Worm (Caenorhabditis elegans) whole organism, young adult: ENCODE measurements around the gene gem-4.

Experiments used
- B0261.1 ChIP-seq: sonication (generic microtip); optimal IDR thresholded peaks from 2 replicates; lab custom pipeline; 2016; ENCODE audit warnings: mild to moderate bottlenecking, missing genetic modification characterization, moderate library complexity, missing compliant biosample characterization
- D2030.7 ChIP-seq: fragments of 200-800 bp; sonication (Bioruptor generic); IDR thresholded peaks from 2 replicates; pipeline ENCODE4 v1.3.6; 2022; ENCODE audit warnings: missing genetic modification reagents, missing genetic modification characterization, missing compliant biosample characterization
- F23B12.7 ChIP-seq: sonication (generic microtip); optimal IDR thresholded peaks from 2 replicates; lab custom pipeline; 2017; ENCODE audit warnings: missing genetic modification characterization, mild to moderate bottlenecking, missing compliant biosample characterization, antibody characterized with exemption, moderate library complexity; ENCODE audit not compliant: insufficient read depth
- F37B4.10 ChIP-seq: fragments of 200-800 bp; sonication (Bioruptor generic); IDR thresholded peaks from 2 replicates; pipeline ENCODE4 v1.3.6; 2022; ENCODE audit warnings: missing genetic modification characterization, missing compliant biosample characterization
- F57A8.1 ChIP-seq: fragments of 200-800 bp; sonication (Bioruptor generic); optimal IDR thresholded peaks from 2 replicates; lab custom pipeline; 2018; ENCODE audit warnings: mild to moderate bottlenecking, missing genetic modification characterization, moderate library complexity, missing compliant biosample characterization
- F57C9.4 ChIP-seq: sonication (generic microtip); optimal IDR thresholded peaks from 2 replicates; lab custom pipeline; 2017; ENCODE audit warnings: mild to moderate bottlenecking, missing genetic modification characterization, missing compliant biosample characterization
- T26A5.8 ChIP-seq: sonication (generic microtip); optimal IDR thresholded peaks from 2 replicates; lab custom pipeline; 2016; ENCODE audit warnings: missing genetic modification characterization, missing compliant biosample characterization
- ama-1 ChIP-seq, 3 experiments: fragments of 150-350 bp in 1 of 3; sonication (generic microtip) in 2 of 3; optimal IDR thresholded peaks; 2 replicates each; lab custom pipeline; 2014 to 2018; ENCODE audit warnings: missing biosample characterization in 2 of 3, missing genetic modification characterization in 2 of 3, missing genetic modification reagents in 2 of 3
- aptf-3 ChIP-seq: fragments of 200-800 bp; sonication (Bioruptor generic); IDR thresholded peaks from 2 replicates; pipeline ENCODE4 v1.3.6; 2022; ENCODE audit warnings: missing genetic modification characterization, missing compliant biosample characterization
- athp-1 ChIP-seq: sonication (generic microtip); optimal IDR thresholded peaks from 2 replicates; lab custom pipeline; 2017; ENCODE audit warnings: mild to moderate bottlenecking, missing genetic modification characterization, missing compliant biosample characterization
- attf-3 ChIP-seq: fragments of 200-800 bp; sonication (Bioruptor generic); conservative IDR thresholded peaks from 2 replicates; pipeline ENCODE4 v1.3.6; 2022; ENCODE audit warnings: missing genetic modification reagents, missing genetic modification characterization, missing compliant biosample characterization
- attf-5 ChIP-seq: fragments of 200-800 bp; sonication (Bioruptor generic); optimal IDR thresholded peaks from 2 replicates; lab custom pipeline; 2018; ENCODE audit warnings: mild to moderate bottlenecking, missing genetic modification characterization, missing compliant biosample characterization
- bed-1 ChIP-seq: fragments of 200-800 bp; sonication (Bioruptor generic); IDR thresholded peaks from 2 replicates; pipeline ENCODE4 v1.3.6; 2022; ENCODE audit warnings: missing genetic modification reagents, missing genetic modification characterization, missing compliant biosample characterization
- ceh-58 ChIP-seq: fragments of 200-800 bp; sonication (Bioruptor generic); IDR thresholded peaks from 2 replicates; pipeline ENCODE4 v1.3.6; 2022; ENCODE audit warnings: missing genetic modification characterization, missing compliant biosample characterization
- ceh-79 ChIP-seq: sonication (generic microtip); optimal IDR thresholded peaks from 2 replicates; lab custom pipeline; 2017; ENCODE audit warnings: mild to moderate bottlenecking, missing genetic modification characterization, missing compliant biosample characterization
- ceh-91 ChIP-seq: fragments of 200-800 bp; sonication (Bioruptor generic); IDR thresholded peaks from 2 replicates; pipeline ENCODE4 v1.3.6; 2022; ENCODE audit warnings: missing genetic modification reagents, missing genetic modification characterization, missing compliant biosample characterization
- die-1 ChIP-seq: sonication (generic microtip); optimal IDR thresholded peaks from 2 replicates; lab custom pipeline; 2016; ENCODE audit warnings: missing genotype, mild to moderate bottlenecking, missing genetic modification characterization, missing compliant biosample characterization
- fkh-3 ChIP-seq: sonication (generic microtip); optimal IDR thresholded peaks from 2 replicates; lab custom pipeline; 2016; ENCODE audit warnings: mild to moderate bottlenecking, missing genetic modification characterization, missing compliant biosample characterization
- hlh-26 ChIP-seq: fragments of 200-800 bp; sonication (Bioruptor generic); conservative IDR thresholded peaks from 2 replicates; pipeline ENCODE4 v1.3.6; 2022; ENCODE audit warnings: missing genetic modification reagents, missing genetic modification characterization, missing compliant biosample characterization
- lin-26 ChIP-seq: fragments of 200-800 bp; sonication (Bioruptor generic); IDR thresholded peaks from 2 replicates; pipeline ENCODE4 v1.3.6; 2022; ENCODE audit warnings: missing genetic modification reagents, missing genetic modification characterization, missing compliant biosample characterization
- lir-1 ChIP-seq: fragments of 200-800 bp; sonication (Bioruptor generic); conservative IDR thresholded peaks from 2 replicates; pipeline ENCODE4 v1.3.6; 2022; ENCODE audit warnings: missing genetic modification reagents, missing genetic modification characterization, missing compliant biosample characterization
- madf-3 ChIP-seq: fragments of 200-800 bp; sonication (Bioruptor generic); IDR thresholded peaks from 2 replicates; pipeline ENCODE4 v1.3.6; 2022; ENCODE audit warnings: missing genetic modification reagents, missing genetic modification characterization, missing compliant biosample characterization
- madf-6 ChIP-seq: fragments of 200-800 bp; sonication (Bioruptor generic); IDR thresholded peaks from 2 replicates; pipeline ENCODE4 v1.3.6; 2022; ENCODE audit warnings: missing genetic modification reagents, missing genetic modification characterization, missing compliant biosample characterization
- madf-8 ChIP-seq: fragments of 200-800 bp; sonication (Bioruptor generic); conservative IDR thresholded peaks from 2 replicates; pipeline ENCODE4 v1.3.6; 2022; ENCODE audit warnings: missing genetic modification reagents, missing genetic modification characterization, missing compliant biosample characterization
- mcd-1 ChIP-seq: fragments of 200-800 bp; sonication (Bioruptor generic); IDR thresholded peaks from 2 replicates; pipeline ENCODE4 v1.3.6; 2022; ENCODE audit warnings: missing genetic modification reagents, missing genetic modification characterization, missing compliant biosample characterization
- nfyb-1 ChIP-seq: fragments of 200-800 bp; sonication (Bioruptor generic); IDR thresholded peaks from 2 replicates; pipeline ENCODE4 v1.3.6; 2022; ENCODE audit warnings: missing genetic modification reagents, missing genetic modification characterization, missing compliant biosample characterization
- nhr-27 ChIP-seq: fragments of 200-800 bp; sonication (Bioruptor generic); optimal IDR thresholded peaks from 2 replicates; lab custom pipeline; 2018; ENCODE audit warnings: mild to moderate bottlenecking, missing genetic modification characterization, moderate library complexity, missing compliant biosample characterization
- rcor-1 ChIP-seq: fragments of 200-800 bp; sonication (Bioruptor generic); IDR thresholded peaks from 2 replicates; pipeline ENCODE4 v1.3.6; 2022; ENCODE audit warnings: missing genetic modification reagents, missing genetic modification characterization, missing compliant biosample characterization
- snpc-1.1 ChIP-seq: sonication (generic microtip); optimal IDR thresholded peaks from 2 replicates; lab custom pipeline; 2017; ENCODE audit warnings: missing genetic modification characterization, mild to moderate bottlenecking, missing compliant biosample characterization, antibody characterized with exemption, moderate library complexity, missing genotype, missing genetic modification reagents; ENCODE audit not compliant: insufficient read depth
- snpc-1.3 ChIP-seq: sonication (generic microtip); optimal IDR thresholded peaks from 2 replicates; lab custom pipeline; 2017; ENCODE audit warnings: missing genetic modification characterization, mild to moderate bottlenecking, missing compliant biosample characterization, antibody characterized with exemption, moderate library complexity, missing genotype, missing genetic modification reagents; ENCODE audit not compliant: insufficient read depth
- somi-1 ChIP-seq: fragments of 200-800 bp; sonication (Bioruptor generic); optimal IDR thresholded peaks from 2 replicates; lab custom pipeline; 2018; ENCODE audit warnings: mild to moderate bottlenecking, missing genetic modification characterization, missing compliant biosample characterization
- sptf-2 ChIP-seq: fragments of 200-800 bp; sonication (Bioruptor generic); optimal IDR thresholded peaks from 2 replicates; lab custom pipeline; 2018; ENCODE audit warnings: mild to moderate bottlenecking, missing genetic modification characterization, missing compliant biosample characterization
- tlf-1 ChIP-seq: fragments of 200-800 bp; sonication (Bioruptor generic); optimal IDR thresholded peaks from 2 replicates; lab custom pipeline; 2018; ENCODE audit warnings: mild to moderate bottlenecking, missing genetic modification characterization, missing compliant biosample characterization
- unc-130 ChIP-seq: sonication (generic microtip); optimal IDR thresholded peaks from 2 replicates; lab custom pipeline; 2016; ENCODE audit warnings: missing genetic modification reagents, missing genetic modification characterization, missing compliant biosample characterization
- ztf-28 ChIP-seq: fragments of 200-800 bp; sonication (Bioruptor generic); IDR thresholded peaks from 2 replicates; pipeline ENCODE4 v1.3.6; 2022; ENCODE audit warnings: missing genetic modification reagents, missing genetic modification characterization, missing compliant biosample characterization
- ztf-3 ChIP-seq: fragments of 200-800 bp; sonication (Bioruptor generic); optimal IDR thresholded peaks from 2 replicates; lab custom pipeline; 2018; ENCODE audit warnings: mild to moderate bottlenecking, missing genetic modification characterization, missing compliant biosample characterization
- ztf-6 ChIP-seq: fragments of 200-800 bp; sonication (Bioruptor generic); IDR thresholded peaks from 2 replicates; pipeline ENCODE4 v1.3.6; 2022; ENCODE audit warnings: missing genetic modification reagents, missing genetic modification characterization, missing compliant biosample characterization

The gem-4 gene

ce11 chrIV:11776968-11777467 lies 31.6 kb downstream of the gem-4 start:
- TF ChIP-seq T26A5.8 (tag; lab: Kevin White, UChicago) (no peak), fkh-3 (tag; lab: Kevin White, UChicago) (no peak), tlf-1 (GFP tag; lab: Kevin White, UChicago) (no peak), ztf-28 (GFP tag; lab: Robert Waterston, UW) (no peak), ceh-79 (no peak), nhr-27 (tag; lab: Kevin White, UChicago) (no peak), F23B12.7 (tag; lab: Kevin White, UChicago) (no peak), lir-1 (no peak), nfyb-1 (GFP tag; lab: Robert Waterston, UW) (no peak), unc-130 (no peak), D2030.7 (GFP tag; lab: Robert Waterston, UW) (no peak), bed-1 (GFP tag; lab: Robert Waterston, UW) (no peak), F37B4.10 (GFP tag; lab: Robert Waterston, UW) (no peak)

ce11 chrIV:11779028-11779427 lies 33.6 kb downstream of the gem-4 start, which contains the start of gene lpr-2:
Gene lpr-2, plus strand, starts transcription at chrIV:11779216.
- TF ChIP-seq mcd-1 (GFP tag; lab: Robert Waterston, UW) (no peak), F57A8.1 (GFP tag; lab: Kevin White, UChicago) (no peak), ztf-3 (GFP tag; lab: Kevin White, UChicago) (no peak), rcor-1 (GFP tag; lab: Robert Waterston, UW) (no peak), ama-1 (optimal IDR thresholded peaks at IDR 0.05; lab: Kevin White, UChicago) (no peak), ama-1 (GFP tag; optimal IDR thresholded peaks at IDR 0.05; lab: Kevin White, UChicago) (no peak), hlh-26 (GFP tag; lab: Robert Waterston, UW) (no peak), ceh-91 (GFP tag; lab: Robert Waterston, UW) (no peak), ceh-58 (no peak), B0261.1 (no peak), attf-5 (GFP tag; lab: Kevin White, UChicago) (no peak), aptf-3 (GFP tag; lab: Robert Waterston, UW) (no peak), somi-1 (GFP tag; lab: Kevin White, UChicago) (no peak), tlf-1 (GFP tag; lab: Kevin White, UChicago) (no peak), lin-26 (GFP tag; lab: Robert Waterston, UW) (no peak), F37B4.10 (GFP tag; lab: Robert Waterston, UW) (no peak), sptf-2 (no peak), athp-1 (tag; lab: Kevin White, UChicago) (no peak), attf-3 (GFP tag; lab: Robert Waterston, UW) (no peak), madf-8 (GFP tag; lab: Robert Waterston, UW) (no peak)

ce11 chrIV:11782846-11783245 lies 37.4 kb downstream of the gem-4 start:
- no peak for TF ChIP-seq snpc-1.1
- TF ChIP-seq hlh-26 (GFP tag; lab: Robert Waterston, UW), result no peak
- TF ChIP-seq F57C9.4 (tag; lab: Kevin White, UChicago), result no peak
- no peak for TF ChIP-seq attf-5 (GFP tag; lab: Kevin White, UChicago)
- no peak for TF ChIP-seq F23B12.7 (tag; lab: Kevin White, UChicago)
- TF ChIP-seq madf-6 (GFP tag; lab: Robert Waterston, UW), result no peak
- no peak for TF ChIP-seq madf-3 (GFP tag; lab: Robert Waterston, UW)
- no peak for TF ChIP-seq snpc-1.3 (tag; lab: Kevin White, UChicago)
- no peak for TF ChIP-seq ztf-6 (GFP tag; lab: Robert Waterston, UW)
- no peak for TF ChIP-seq die-1 (tag; lab: Kevin White, UChicago)
- no peak for TF ChIP-seq ama-1 (optimal IDR thresholded peaks at IDR 0.05; lab: Kevin White, UChicago)
- TF ChIP-seq ama-1 (GFP tag; optimal IDR thresholded peaks at IDR 0.05; lab: Kevin White, UChicago), result no peak
